Fruit fly (Drosophila melanogaster) whole organism, adult: ENCODE data around the gene CG42764.

Source experiments
- CG11617 ChIP-seq: fragments of 200-800 bp; sonication (Bioruptor generic); optimal IDR thresholded peaks from 2 replicates; lab custom pipeline; 2017; ENCODE audit warnings: mild to moderate bottlenecking, missing biosample characterization, missing genetic modification reagents, missing genetic modification characterization
- CG12768 ChIP-seq: fragments of 200-800 bp; sonication (Bioruptor generic); optimal IDR thresholded peaks from 2 replicates; lab custom pipeline; 2017; ENCODE audit warnings: missing biosample characterization, missing genetic modification characterization, mild to moderate bottlenecking, moderate library complexity, missing genetic modification reagents
- CG14711 ChIP-seq: fragments of 200-800 bp; sonication (Bioruptor generic); optimal IDR thresholded peaks from 2 replicates; lab custom pipeline; 2018; ENCODE audit warnings: missing biosample characterization, mild to moderate bottlenecking, missing genetic modification characterization, moderate library complexity
- CG1620 ChIP-seq: fragments of 200-800 bp; sonication (Bioruptor generic); optimal IDR thresholded peaks from 2 replicates; lab custom pipeline; 2016; ENCODE audit warnings: missing biosample characterization, missing genetic modification characterization
- CG33017 ChIP-seq: fragments of 200-800 bp; sonication (Bioruptor generic); optimal IDR thresholded peaks from 2 replicates; lab custom pipeline; 2018; ENCODE audit warnings: missing biosample characterization, mild to moderate bottlenecking, missing genetic modification characterization, moderate library complexity
- CG5204 ChIP-seq: fragments of 200-800 bp; sonication (Bioruptor generic); optimal IDR thresholded peaks from 2 replicates; lab custom pipeline; 2016; ENCODE audit warnings: missing biosample characterization, missing genetic modification characterization
- CG7045 ChIP-seq: fragments of 200-800 bp; sonication (Bioruptor generic); optimal IDR thresholded peaks from 2 replicates; lab custom pipeline; 2017; ENCODE audit warnings: missing biosample characterization, mild to moderate bottlenecking, missing genetic modification characterization
- CG7101 ChIP-seq: fragments of 200-800 bp; sonication (Bioruptor generic); optimal IDR thresholded peaks from 2 replicates; lab custom pipeline; 2018; ENCODE audit warnings: missing biosample characterization, mild to moderate bottlenecking, missing genetic modification characterization, moderate library complexity
- Clk ChIP-seq: fragments of 200-800 bp; sonication (Bioruptor generic); optimal IDR thresholded peaks from 2 replicates; lab custom pipeline; 2017; ENCODE audit warnings: missing biosample characterization, missing genetic modification characterization
- Crg-1 ChIP-seq: fragments of 200-800 bp; sonication (Bioruptor generic); optimal IDR thresholded peaks from 2 replicates; lab custom pipeline; 2016; ENCODE audit warnings: missing biosample characterization, missing genetic modification characterization
- Hr96 ChIP-seq: fragments of 200-800 bp; sonication (Bioruptor generic); optimal IDR thresholded peaks from 2 replicates; lab custom pipeline; 2016; ENCODE audit warnings: missing biosample characterization, missing genetic modification characterization
- Mnt ChIP-seq: fragments of 200-800 bp; sonication (Bioruptor generic); optimal IDR thresholded peaks from 2 replicates; lab custom pipeline; 2016; ENCODE audit warnings: missing biosample characterization, mild to moderate bottlenecking, missing genetic modification characterization
- bab1 ChIP-seq: fragments of 200-800 bp; sonication (Bioruptor generic); optimal IDR thresholded peaks from 3 replicates; lab custom pipeline; 2019; ENCODE audit warnings: missing biosample characterization, mild to moderate bottlenecking, missing genetic modification characterization, moderate library complexity
- cic ChIP-seq: fragments of 200-800 bp; sonication (Bioruptor generic); optimal IDR thresholded peaks from 2 replicates; lab custom pipeline; 2017; ENCODE audit warnings: missing biosample characterization, mild to moderate bottlenecking, missing genetic modification characterization, moderate library complexity
- cnc ChIP-seq, 2 experiments: fragments of >200 bp; optimal IDR thresholded peaks; 2 replicates each; lab custom pipeline; 2017
- kay ChIP-seq: fragments of 200-800 bp; sonication (Bioruptor generic); peaks from one replicate; lab custom pipeline; 2016; ENCODE audit warnings: missing biosample characterization, missing genetic modification characterization, borderline replicate concordance
- ovo ChIP-seq: fragments of 200-800 bp; sonication (Bioruptor generic); optimal IDR thresholded peaks from 2 replicates; lab custom pipeline; 2016; ENCODE audit warnings: missing biosample characterization, missing genetic modification characterization
- pad ChIP-seq: fragments of 200-800 bp; sonication (Bioruptor generic); optimal IDR thresholded peaks from 3 replicates; lab custom pipeline; 2017; ENCODE audit warnings: missing biosample characterization, missing genetic modification characterization, mild to moderate bottlenecking, moderate library complexity, missing genetic modification reagents
- tj ChIP-seq: fragments of 200-800 bp; sonication (Bioruptor generic); optimal IDR thresholded peaks from 3 replicates; lab custom pipeline; 2017; ENCODE audit warnings: missing biosample characterization, mild to moderate bottlenecking, missing genetic modification characterization, moderate library complexity
- toe ChIP-seq: fragments of 200-800 bp; sonication (Bioruptor generic); optimal IDR thresholded peaks from 2 replicates; lab custom pipeline; 2016; ENCODE audit warnings: missing biosample characterization, missing genetic modification characterization

Gene CG42764

dm6 chr3L:20460383-20460782 is 5.5 kb downstream of the CG42764 start, which contains the start of gene mag:
TSS of gene mag (plus strand) at chr3L:20460683.
- no peak for TF ChIP-seq bab1 (GFP tag; lab: Kevin White, UChicago)
- no peak for TF ChIP-seq CG12768 (GFP tag; lab: Kevin White, UChicago)
- no peak for TF ChIP-seq CG5204 (GFP tag; lab: Kevin White, UChicago)
- no peak for TF ChIP-seq CG33017 (tag; lab: Kevin White, UChicago)
- TF ChIP-seq toe (GFP tag; lab: Kevin White, UChicago) = no peak
- no peak for TF ChIP-seq CG7101
- TF ChIP-seq ovo = no peak
- TF ChIP-seq Crg-1 = no peak
- no peak for TF ChIP-seq CG7045
- TF ChIP-seq pad (GFP tag; lab: Kevin White, UChicago) = no peak
- no peak for TF ChIP-seq CG14711 (tag; lab: Kevin White, UChicago)
- TF ChIP-seq Clk (GFP tag; lab: Kevin White, UChicago) = no peak
- no peak for TF ChIP-seq kay

- TF ChIP-seq CG7045 = peak; percentile 55
- no peak for TF ChIP-seq CG1620 (GFP tag; lab: Kevin White, UChicago)
- TF ChIP-seq CG14711 (tag; lab: Kevin White, UChicago) = peak; percentile 60
- peak; percentile 56 for TF ChIP-seq CG12768 (GFP tag; lab: Kevin White, UChicago)
- peak; percentile 34 for TF ChIP-seq ovo
- peak; percentile 72 for TF ChIP-seq CG11617
- peak; percentile 49 for TF ChIP-seq pad (GFP tag; lab: Kevin White, UChicago)
- TF ChIP-seq CG5204 (GFP tag; lab: Kevin White, UChicago) = peak; percentile 26
- no peak for TF ChIP-seq cic (GFP tag; lab: Kevin White, UChicago)
- peak; percentile 13 for TF ChIP-seq CG33017 (tag; lab: Kevin White, UChicago)
- no peak for TF ChIP-seq Hr96 (GFP tag; lab: Kevin White, UChicago)
- no peak for TF ChIP-seq Clk (GFP tag; lab: Kevin White, UChicago)
- no peak for TF ChIP-seq cnc (optimal IDR thresholded peaks at IDR 0.05; lab: Kevin White, UChicago)
- peak; percentile 14 for TF ChIP-seq Crg-1
- TF ChIP-seq kay = no peak
- no peak for TF ChIP-seq bab1 (GFP tag; lab: Kevin White, UChicago)
- TF ChIP-seq tj (GFP tag; lab: Kevin White, UChicago) = peak; percentile 28
- TF ChIP-seq Mnt (GFP tag; lab: Kevin White, UChicago) = peak; percentile 83
- TF ChIP-seq toe (GFP tag; lab: Kevin White, UChicago) = peak; percentile 53
- TF ChIP-seq CG7101 = peak; percentile 71
These were observed 12.8 kb downstream of the CG42764 start, which contains the start of gene CG5199 for dm6 chr3L:20452813-20453682. TSS of gene CG5199 (minus strand) at chr3L:20452864.

dm6 chr3L:20448773-20449172 is 17.1 kb downstream of the CG42764 start:
- no peak for TF ChIP-seq cnc (optimal IDR thresholded peaks at IDR 0.05; lab: Kevin White, UChicago)
- TF ChIP-seq kay = no peak
- TF ChIP-seq Crg-1 = no peak

- TF ChIP-seq CG12768 (GFP tag; lab: Kevin White, UChicago) = peak; percentile 4
- TF ChIP-seq kay = no peak
- peak; percentile 17 for TF ChIP-seq CG14711 (tag; lab: Kevin White, UChicago)
- peak; percentile 35 for TF ChIP-seq CG7101
- peak; percentile 4 for TF ChIP-seq CG11617
- no peak for TF ChIP-seq bab1 (GFP tag; lab: Kevin White, UChicago)
These were observed 17.9 kb downstream of the CG42764 start for dm6 chr3L:20447957-20448356.

dm6 chr3L:20447337-20447736 is 18.5 kb downstream of the CG42764 start:
- TF ChIP-seq tj (GFP tag; lab: Kevin White, UChicago) (no peak), Hr96 (GFP tag; lab: Kevin White, UChicago) (no peak), CG33017 (tag; lab: Kevin White, UChicago) (no peak), CG5204 (GFP tag; lab: Kevin White, UChicago) (no peak), pad (GFP tag; lab: Kevin White, UChicago) (no peak), CG7045 (no peak), CG14711 (tag; lab: Kevin White, UChicago) (no peak), Clk (GFP tag; lab: Kevin White, UChicago) (no peak), CG7101 (no peak), CG1620 (GFP tag; lab: Kevin White, UChicago) (no peak), cnc (optimal IDR thresholded peaks at IDR 0.05; lab: Kevin White, UChicago) (no peak), cic (GFP tag; lab: Kevin White, UChicago) (no peak)

dm6 chr3L:20446030-20446429 is 19.8 kb downstream of the CG42764 start:
- peak; percentile 36 for TF ChIP-seq cic (GFP tag; lab: Kevin White, UChicago)
- peak; percentile 34 for TF ChIP-seq Mnt (GFP tag; lab: Kevin White, UChicago)
- no peak for TF ChIP-seq kay
